Worm (Caenorhabditis elegans) whole organism, late embryonic: ENCODE data around the gene F26D2.3.

Source experiments
- C08G9.2 ChIP-seq: sonication (generic microtip); optimal IDR thresholded peaks from 2 replicates; lab custom pipeline; 2016; ENCODE audit warnings: mild to moderate bottlenecking, missing genetic modification characterization, moderate library complexity, missing compliant biosample characterization
- C38D4.7 ChIP-seq: fragments of 200-800 bp; sonication (Bioruptor generic); optimal IDR thresholded peaks from 2 replicates; lab custom pipeline; 2018; ENCODE audit warnings: mild to moderate bottlenecking, missing genetic modification characterization, moderate library complexity, missing compliant biosample characterization
- F13H6.1 ChIP-seq: sonication (generic microtip); optimal IDR thresholded peaks from 2 replicates; lab custom pipeline; 2016; ENCODE audit warnings: missing genetic modification characterization, missing compliant biosample characterization
- K09A11.1 ChIP-seq: sonication (generic microtip); optimal IDR thresholded peaks from 2 replicates; lab custom pipeline; 2017; ENCODE audit warnings: antibody characterized with exemption, mild to moderate bottlenecking, missing genetic modification characterization, missing compliant biosample characterization; ENCODE audit not compliant: insufficient read depth
- ahr-1 ChIP-seq: sonication (generic microtip); optimal IDR thresholded peaks from 2 replicates; lab custom pipeline; 2016; ENCODE audit warnings: missing genetic modification characterization, missing compliant biosample characterization
- ceh-18 ChIP-seq: sonication (generic microtip); optimal IDR thresholded peaks from 2 replicates; lab custom pipeline; 2016; ENCODE audit warnings: missing genetic modification characterization, missing compliant biosample characterization
- ceh-2 ChIP-seq: sonication (generic microtip); optimal IDR thresholded peaks from 2 replicates; lab custom pipeline; 2016; ENCODE audit warnings: missing genotype, missing genetic modification characterization, missing compliant biosample characterization
- ceh-24 ChIP-seq: sonication (generic microtip); optimal IDR thresholded peaks from 2 replicates; lab custom pipeline; 2016; ENCODE audit warnings: mild to moderate bottlenecking, missing genetic modification characterization, missing compliant biosample characterization
- ceh-30 ChIP-seq: fragments of 150-350 bp; optimal IDR thresholded peaks from 2 replicates; lab custom pipeline; 2014; ENCODE audit warnings: missing biosample characterization, missing genetic modification characterization
- ceh-34 ChIP-seq: sonication (generic microtip); optimal IDR thresholded peaks from 2 replicates; lab custom pipeline; 2016; ENCODE audit warnings: mild to moderate bottlenecking, missing genetic modification characterization, missing compliant biosample characterization
- ceh-45 ChIP-seq: fragments of 200-800 bp; sonication (Bioruptor generic); IDR thresholded peaks from 2 replicates; pipeline ENCODE4 v1.3.6; 2022; ENCODE audit warnings: missing genetic modification reagents, missing genetic modification characterization, missing compliant biosample characterization
- ceh-48 ChIP-seq: sonication (generic microtip); optimal IDR thresholded peaks from 2 replicates; lab custom pipeline; 2016; ENCODE audit warnings: missing genetic modification characterization, inconsistent platforms, missing compliant biosample characterization
- ceh-9 ChIP-seq: sonication (generic microtip); optimal IDR thresholded peaks from 2 replicates; lab custom pipeline; 2016; ENCODE audit warnings: mild to moderate bottlenecking, missing genetic modification characterization, inconsistent platforms, missing compliant biosample characterization
- che-1 ChIP-seq: sonication (generic microtip); optimal IDR thresholded peaks from 2 replicates; lab custom pipeline; 2016; ENCODE audit warnings: mild to moderate bottlenecking, missing genetic modification characterization, missing compliant biosample characterization
- dmd-4 ChIP-seq: sonication (generic microtip); optimal IDR thresholded peaks from 2 replicates; lab custom pipeline; 2016; ENCODE audit warnings: borderline replicate concordance, missing genetic modification characterization, missing compliant biosample characterization
- elt-2 ChIP-seq: sonication (generic microtip); optimal IDR thresholded peaks from 2 replicates; lab custom pipeline; 2016; ENCODE audit warnings: missing genetic modification reagents, missing genetic modification characterization, missing compliant biosample characterization
- elt-4 ChIP-seq: sonication (generic microtip); optimal IDR thresholded peaks from 2 replicates; lab custom pipeline; 2016; ENCODE audit warnings: missing genetic modification characterization, missing compliant biosample characterization
- ets-4 ChIP-seq: sonication (generic microtip); optimal IDR thresholded peaks from 2 replicates; lab custom pipeline; 2016; ENCODE audit warnings: missing genetic modification characterization, missing compliant biosample characterization
- eyg-1 ChIP-seq: sonication (generic microtip); optimal IDR thresholded peaks from 2 replicates; lab custom pipeline; 2016; ENCODE audit warnings: missing genotype, missing genetic modification characterization, missing compliant biosample characterization
- fkh-10 ChIP-seq: fragments of 150-350 bp; optimal IDR thresholded peaks from 2 replicates; lab custom pipeline; 2014; ENCODE audit warnings: missing biosample characterization, missing genetic modification reagents, missing genetic modification characterization
- fkh-6 ChIP-seq: sonication (generic microtip); optimal IDR thresholded peaks from 2 replicates; lab custom pipeline; 2016; ENCODE audit warnings: missing genetic modification characterization, missing compliant biosample characterization
- lin-11 ChIP-seq: fragments of 200-800 bp; sonication (Bioruptor generic); optimal IDR thresholded peaks from 2 replicates; lab custom pipeline; 2018; ENCODE audit warnings: mild to moderate bottlenecking, missing genetic modification characterization, missing compliant biosample characterization
- madf-2 ChIP-seq: sonication (generic microtip); optimal IDR thresholded peaks from 2 replicates; lab custom pipeline; 2017; ENCODE audit warnings: missing genetic modification characterization, missing compliant biosample characterization
- nfya-1 ChIP-seq: sonication (generic microtip); optimal IDR thresholded peaks from 2 replicates; lab custom pipeline; 2017; ENCODE audit warnings: missing genetic modification characterization, mild to moderate bottlenecking, missing compliant biosample characterization, antibody characterized with exemption, moderate library complexity
- nhr-232 ChIP-seq: sonication (generic microtip); optimal IDR thresholded peaks from 2 replicates; lab custom pipeline; 2016; ENCODE audit warnings: missing genetic modification characterization, missing compliant biosample characterization
- npax-4 ChIP-seq: sonication (generic microtip); optimal IDR thresholded peaks from 2 replicates; lab custom pipeline; 2016; ENCODE audit warnings: missing genetic modification characterization, missing compliant biosample characterization
- odd-2 ChIP-seq: sonication (generic microtip); optimal IDR thresholded peaks from 2 replicates; lab custom pipeline; 2017; ENCODE audit warnings: antibody characterized with exemption, mild to moderate bottlenecking, missing genetic modification characterization, missing compliant biosample characterization
- pat-9 ChIP-seq: fragments of 200-800 bp; sonication (Bioruptor generic); optimal IDR thresholded peaks from 2 replicates; lab custom pipeline; 2018; ENCODE audit warnings: mild to moderate bottlenecking, missing genetic modification characterization, moderate library complexity, missing compliant biosample characterization
- pax-1 ChIP-seq: fragments of 150-350 bp; optimal IDR thresholded peaks from 2 replicates; lab custom pipeline; 2014; ENCODE audit warnings: missing biosample characterization, missing genetic modification characterization
- pha-2 ChIP-seq: sonication (generic microtip); optimal IDR thresholded peaks from 2 replicates; lab custom pipeline; 2017; ENCODE audit warnings: mild to moderate bottlenecking, missing genetic modification characterization, missing compliant biosample characterization
- pha-4 ChIP-seq: fragments of 150-350 bp; optimal IDR thresholded peaks from 2 replicates; lab custom pipeline; 2018; ENCODE audit warnings: missing biosample characterization, missing genetic modification reagents, missing genetic modification characterization
- pqm-1 ChIP-seq: sonication (generic microtip); optimal IDR thresholded peaks from 2 replicates; lab custom pipeline; 2016; ENCODE audit warnings: missing genetic modification characterization, missing compliant biosample characterization
- pros-1 ChIP-seq: fragments of 150-350 bp; optimal IDR thresholded peaks from 2 replicates; lab custom pipeline; 2014; ENCODE audit warnings: missing biosample characterization, missing genetic modification reagents, missing genetic modification characterization
- rnt-1 ChIP-seq: sonication (generic microtip); optimal IDR thresholded peaks from 2 replicates; lab custom pipeline; 2016; ENCODE audit warnings: missing genetic modification characterization, missing compliant biosample characterization
- sdc-2 ChIP-seq: sonication (generic microtip); optimal IDR thresholded peaks from 2 replicates; lab custom pipeline; 2016; ENCODE audit warnings: missing genotype, missing genetic modification characterization, missing compliant biosample characterization
- syd-9 ChIP-seq: sonication (generic microtip); optimal IDR thresholded peaks from 2 replicates; lab custom pipeline; 2016; ENCODE audit warnings: mild to moderate bottlenecking, missing genetic modification characterization, moderate library complexity, missing compliant biosample characterization
- tbx-2 ChIP-seq: sonication (generic microtip); optimal IDR thresholded peaks from 2 replicates; lab custom pipeline; 2016; ENCODE audit warnings: missing genetic modification characterization, missing compliant biosample characterization
- ttx-3 ChIP-seq: sonication (generic microtip); optimal IDR thresholded peaks from 2 replicates; lab custom pipeline; 2016; ENCODE audit warnings: missing genetic modification reagents, missing genetic modification characterization, missing compliant biosample characterization
- unc-3 ChIP-seq, 2 experiments: fragments of 200-800 bp in 1 of 2; sonication (Bioruptor generic) in 1 of 2; sonication (generic microtip) in 1 of 2; conservative IDR thresholded peaks in 1 of 2; optimal IDR thresholded peaks in 1 of 2; 2 replicates each; pipeline versions ENCODE4 v1.3.6 to Lab custom; 2016 to 2022; ENCODE audit warnings: missing compliant biosample characterization in 2 of 2, missing genetic modification characterization in 2 of 2, missing genetic modification reagents in 1 of 2
- unc-42 ChIP-seq: sonication (generic microtip); optimal IDR thresholded peaks from 2 replicates; lab custom pipeline; 2016; ENCODE audit warnings: missing genotype, missing genetic modification characterization, missing compliant biosample characterization
- unc-55 ChIP-seq: sonication (generic microtip); optimal IDR thresholded peaks from 2 replicates; lab custom pipeline; 2017; ENCODE audit warnings: missing biosample characterization, missing genetic modification reagents, missing genetic modification characterization
- unc-86 ChIP-seq: sonication (generic microtip); optimal IDR thresholded peaks from 2 replicates; lab custom pipeline; 2016; ENCODE audit warnings: missing genetic modification characterization, missing compliant biosample characterization

Gene F26D2.3

DNA sequence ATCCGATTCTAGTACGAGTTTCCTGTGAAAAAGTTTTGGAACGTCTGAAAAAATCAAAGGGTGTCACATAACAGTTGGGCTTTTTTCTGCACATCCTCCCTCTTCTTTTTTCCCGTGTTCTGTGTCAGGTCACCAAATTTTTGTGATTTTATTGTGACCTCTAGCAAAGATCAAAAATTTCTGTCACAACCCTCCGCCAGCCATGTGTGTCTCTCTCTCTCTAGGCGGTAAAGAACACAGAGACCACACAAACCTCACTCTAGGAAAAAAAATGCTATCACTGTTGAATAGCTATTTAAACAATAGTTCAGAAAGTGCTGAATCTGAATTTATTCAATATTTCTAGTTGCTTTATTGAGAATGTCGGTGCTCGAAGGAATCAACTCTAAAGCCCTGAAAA, 17.1 kb upstream of the F26D2.3 start, which contains the start of gene gst-44:
TSS of gene gst-44 (plus strand) at position 237 of the 400 bp plus-strand sequence.
- TF ChIP-seq ceh-30 (tag; lab: Kevin White, UChicago) (no peak), pha-4 (tag; lab: Kevin White, UChicago) (no peak), pax-1 (no peak), pha-2 (tag; lab: Kevin White, UChicago) (no peak), ceh-18 (tag; lab: Kevin White, UChicago) (no peak), dmd-4 (no peak), nfya-1 (tag; lab: Kevin White, UChicago) (no peak), eyg-1 (tag; lab: Kevin White, UChicago) (no peak), ceh-24 (tag; lab: Kevin White, UChicago) (no peak), C38D4.7 (no peak), ceh-9 (tag; lab: Kevin White, UChicago) (no peak), unc-86 (tag; lab: Kevin White, UChicago) (no peak), sdc-2 (no peak), lin-11 (tag; lab: Kevin White, UChicago) (no peak), ceh-45 (GFP tag; lab: Robert Waterston, UW) (no peak), unc-3 (GFP tag; conservative IDR thresholded peaks at IDR 0.05; lab: Robert Waterston, UW) (no peak), unc-3 (tag; optimal IDR thresholded peaks at IDR 0.05; lab: Kevin White, UChicago) (no peak), npax-4 (tag; lab: Kevin White, UChicago) (no peak), K09A11.1 (tag; lab: Kevin White, UChicago) (no peak)

DNA sequence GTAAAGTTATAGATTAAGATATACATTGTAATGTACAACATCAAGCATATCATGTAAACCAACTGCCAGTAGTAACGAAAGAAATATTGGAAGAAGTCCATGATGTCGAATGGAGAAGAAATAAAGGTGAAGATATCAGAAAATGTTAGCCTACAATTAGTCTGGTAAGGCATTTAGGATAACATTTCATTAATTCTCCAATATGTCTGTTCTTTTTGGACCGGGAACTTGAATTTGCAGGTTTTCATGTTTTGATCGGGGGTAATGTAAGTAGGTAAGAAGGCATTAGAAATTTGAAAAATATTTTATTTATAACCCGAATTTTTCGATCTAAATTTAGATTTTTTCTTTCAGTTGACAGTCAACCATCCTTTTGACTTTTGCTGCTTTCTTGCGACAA, 14.0 kb upstream of the F26D2.3 start, which contains the start of gene srd-63:
TSS of gene srd-63 (minus strand) at position 101 of the 400 bp plus-strand sequence.
- TF ChIP-seq elt-2 (tag; lab: Kevin White, UChicago) (no peak), tbx-2 (tag; lab: Kevin White, UChicago) (no peak), odd-2 (tag; lab: Kevin White, UChicago) (no peak), ceh-2 (tag; lab: Kevin White, UChicago) (no peak), rnt-1 (tag; lab: Kevin White, UChicago) (no peak), ets-4 (tag; lab: Kevin White, UChicago) (no peak), C08G9.2 (tag; lab: Kevin White, UChicago) (no peak), sdc-2 (no peak), ceh-48 (no peak), pat-9 (tag; lab: Kevin White, UChicago) (no peak), che-1 (tag; lab: Kevin White, UChicago) (no peak), fkh-6 (tag; lab: Kevin White, UChicago) (no peak), fkh-10 (GFP tag; lab: Kevin White, UChicago) (no peak)

DNA sequence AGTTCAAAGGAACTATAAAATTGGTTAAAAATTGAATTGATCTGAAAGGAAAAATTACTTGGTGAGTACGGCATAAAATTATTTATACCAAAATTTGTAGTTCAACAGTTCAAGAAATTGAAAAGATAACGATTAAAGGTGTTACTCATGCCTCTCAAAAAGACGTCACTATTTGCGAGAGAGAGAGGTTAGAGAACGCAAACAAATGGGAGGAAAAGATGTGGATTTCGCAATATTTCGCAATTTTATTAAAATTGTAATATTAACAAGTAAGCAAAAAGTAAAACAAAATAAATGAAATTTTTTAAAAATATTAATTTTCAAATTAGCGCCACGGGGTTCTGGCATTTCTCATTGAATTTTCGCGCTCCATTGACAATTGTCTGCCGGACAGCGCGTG, 12.6 kb upstream of the F26D2.3 start, which contains the start of gene F13A7.11:
TSS of gene F13A7.11 (minus strand) at position 174 of the 400 bp plus-strand sequence.
- TF ChIP-seq ahr-1 (tag; lab: Kevin White, UChicago) (no peak), elt-2 (tag; lab: Kevin White, UChicago) (peak; percentile 4)
- TF ChIP-seq, all 69 proteins: peak for 1

ce11 chrV:16395739-16396138, 12.0 kb upstream of the F26D2.3 start, which contains the start of gene F13A7.12:
Gene F13A7.12 (plus strand): TSS chrV:16396039.
- TF ChIP-seq tbx-2 (tag; lab: Kevin White, UChicago) = no peak
- no peak for TF ChIP-seq C38D4.7
- no peak for TF ChIP-seq elt-4
- no peak for TF ChIP-seq ceh-34 (tag; lab: Kevin White, UChicago)

DNA sequence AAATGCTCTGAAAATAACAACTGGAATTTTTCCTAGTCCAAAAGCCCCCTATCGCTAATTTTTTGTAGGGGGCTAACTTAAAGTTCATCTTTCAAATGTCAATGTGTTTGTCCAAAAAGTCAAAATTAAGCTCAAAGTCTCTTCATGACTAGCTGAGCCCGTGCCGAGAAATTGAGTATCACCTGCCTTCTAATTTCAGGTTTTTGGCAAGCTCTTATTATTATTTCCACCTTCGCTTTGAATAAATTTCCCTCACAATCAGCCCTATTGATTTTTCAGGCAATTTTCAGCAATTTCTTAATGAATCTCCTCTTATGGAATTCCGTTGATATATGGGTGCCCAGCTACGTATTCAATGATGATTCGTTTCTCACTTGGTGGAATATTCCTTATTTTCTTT, 8.4 kb upstream of the F26D2.3 start, which contains the start of gene sre-36:
TSS of gene sre-36 (plus strand) at position 301 of the 400 bp plus-strand sequence.
- TF ChIP-seq ttx-3 (tag; lab: Kevin White, UChicago) (no peak), pha-2 (tag; lab: Kevin White, UChicago) (no peak), unc-42 (no peak), pqm-1 (no peak), C08G9.2 (tag; lab: Kevin White, UChicago) (no peak), F13H6.1 (tag; lab: Kevin White, UChicago) (no peak), ets-4 (tag; lab: Kevin White, UChicago) (no peak), ahr-1 (tag; lab: Kevin White, UChicago) (no peak), K09A11.1 (tag; lab: Kevin White, UChicago) (no peak), madf-2 (tag; lab: Kevin White, UChicago) (no peak), pros-1 (tag; lab: Kevin White, UChicago) (no peak), tbx-2 (tag; lab: Kevin White, UChicago) (no peak), fkh-6 (tag; lab: Kevin White, UChicago) (no peak), che-1 (tag; lab: Kevin White, UChicago) (no peak), ceh-9 (tag; lab: Kevin White, UChicago) (no peak), pat-9 (tag; lab: Kevin White, UChicago) (no peak), unc-55 (GFP tag; lab: Kevin White, UChicago) (no peak), nhr-232 (tag; lab: Kevin White, UChicago) (no peak), syd-9 (no peak)
